Worm (Caenorhabditis elegans) whole organism, young adult: ENCODE data around the gene Y58A7A.3.

Experiments
- B0019.2 ChIP-seq: fragments of 200-800 bp; sonication (Bioruptor generic); conservative IDR thresholded peaks from 2 replicates; pipeline ENCODE4 v1.3.6; 2022; ENCODE audit warnings: missing genetic modification reagents, missing genetic modification characterization, missing compliant biosample characterization
- B0336.3 ChIP-seq: fragments of 200-800 bp; sonication (Bioruptor generic); IDR thresholded peaks from 2 replicates; pipeline ENCODE4 v1.3.6; 2022; ENCODE audit warnings: missing genetic modification characterization, missing compliant biosample characterization
- C06A6.2 ChIP-seq: fragments of 200-800 bp; sonication (Bioruptor generic); conservative IDR thresholded peaks from 2 replicates; pipeline ENCODE4 v1.3.6; 2022; ENCODE audit warnings: missing genetic modification characterization, missing compliant biosample characterization
- D2030.7 ChIP-seq: fragments of 200-800 bp; sonication (Bioruptor generic); IDR thresholded peaks from 2 replicates; pipeline ENCODE4 v1.3.6; 2022; ENCODE audit warnings: missing genetic modification reagents, missing genetic modification characterization, missing compliant biosample characterization
- F23B12.7 ChIP-seq: sonication (generic microtip); optimal IDR thresholded peaks from 2 replicates; lab custom pipeline; 2017; ENCODE audit warnings: missing genetic modification characterization, mild to moderate bottlenecking, missing compliant biosample characterization, antibody characterized with exemption, moderate library complexity; ENCODE audit not compliant: insufficient read depth
- F52B5.7 ChIP-seq: sonication (generic microtip); optimal IDR thresholded peaks from 2 replicates; lab custom pipeline; 2016; ENCODE audit warnings: mild to moderate bottlenecking, missing genetic modification characterization, missing compliant biosample characterization
- F57A8.1 ChIP-seq: fragments of 200-800 bp; sonication (Bioruptor generic); optimal IDR thresholded peaks from 2 replicates; lab custom pipeline; 2018; ENCODE audit warnings: mild to moderate bottlenecking, missing genetic modification characterization, moderate library complexity, missing compliant biosample characterization
- K12H6.12 ChIP-seq: fragments of 200-800 bp; sonication (Bioruptor generic); optimal IDR thresholded peaks from 2 replicates; lab custom pipeline; 2018; ENCODE audit warnings: mild to moderate bottlenecking, missing genetic modification characterization, missing compliant biosample characterization
- T26A5.8 ChIP-seq: sonication (generic microtip); optimal IDR thresholded peaks from 2 replicates; lab custom pipeline; 2016; ENCODE audit warnings: missing genetic modification characterization, missing compliant biosample characterization
- Y53G8AR.9 ChIP-seq: fragments of 200-800 bp; sonication (Bioruptor generic); conservative IDR thresholded peaks from 2 replicates; pipeline ENCODE4 v1.3.6; 2022; ENCODE audit warnings: missing genetic modification reagents, missing genetic modification characterization, missing compliant biosample characterization
- ZK185.1 ChIP-seq: sonication (generic microtip); optimal IDR thresholded peaks from 2 replicates; lab custom pipeline; 2016; ENCODE audit warnings: mild to moderate bottlenecking, missing genetic modification characterization, missing compliant biosample characterization; ENCODE audit not compliant: poor library complexity, severe bottlenecking
- ama-1 ChIP-seq, 3 experiments: fragments of 150-350 bp in 1 of 3; sonication (generic microtip) in 2 of 3; optimal IDR thresholded peaks; 2 replicates each; lab custom pipeline; 2014 to 2018; ENCODE audit warnings: missing biosample characterization in 2 of 3, missing genetic modification characterization in 2 of 3, missing genetic modification reagents in 2 of 3
- aptf-2 ChIP-seq: fragments of 200-800 bp; sonication (Bioruptor generic); conservative IDR thresholded peaks from 2 replicates; pipeline ENCODE4 v1.3.6; 2022; ENCODE audit warnings: missing genetic modification reagents, missing genetic modification characterization, missing compliant biosample characterization
- attf-3 ChIP-seq: fragments of 200-800 bp; sonication (Bioruptor generic); conservative IDR thresholded peaks from 2 replicates; pipeline ENCODE4 v1.3.6; 2022; ENCODE audit warnings: missing genetic modification reagents, missing genetic modification characterization, missing compliant biosample characterization
- attf-6 ChIP-seq: fragments of 200-800 bp; sonication (Bioruptor generic); IDR thresholded peaks from 2 replicates; pipeline ENCODE4 v1.3.6; 2022; ENCODE audit warnings: missing genetic modification reagents, missing genetic modification characterization, missing compliant biosample characterization
- bed-1 ChIP-seq: fragments of 200-800 bp; sonication (Bioruptor generic); IDR thresholded peaks from 2 replicates; pipeline ENCODE4 v1.3.6; 2022; ENCODE audit warnings: missing genetic modification reagents, missing genetic modification characterization, missing compliant biosample characterization
- bed-2 ChIP-seq: fragments of 200-800 bp; sonication (Bioruptor generic); IDR thresholded peaks from 2 replicates; pipeline ENCODE4 v1.3.6; 2022; ENCODE audit warnings: missing genetic modification reagents, missing genetic modification characterization, missing compliant biosample characterization
- ceh-27 ChIP-seq: fragments of 200-800 bp; sonication (Bioruptor generic); optimal IDR thresholded peaks from 2 replicates; lab custom pipeline; 2018; ENCODE audit warnings: mild to moderate bottlenecking, missing genetic modification characterization, moderate library complexity, missing compliant biosample characterization
- ceh-91 ChIP-seq: fragments of 200-800 bp; sonication (Bioruptor generic); IDR thresholded peaks from 2 replicates; pipeline ENCODE4 v1.3.6; 2022; ENCODE audit warnings: missing genetic modification reagents, missing genetic modification characterization, missing compliant biosample characterization
- dpff-1 ChIP-seq: sonication (generic microtip); optimal IDR thresholded peaks from 2 replicates; lab custom pipeline; 2017; ENCODE audit warnings: mild to moderate bottlenecking, missing genetic modification characterization, missing compliant biosample characterization
- egrh-3 ChIP-seq: fragments of 200-800 bp; sonication (Bioruptor generic); IDR thresholded peaks from 2 replicates; pipeline ENCODE4 v1.3.6; 2022; ENCODE audit warnings: missing genetic modification reagents, missing genetic modification characterization, missing compliant biosample characterization
- hmg-1.2 ChIP-seq: fragments of 200-800 bp; sonication (Bioruptor generic); IDR thresholded peaks from 2 replicates; pipeline ENCODE4 v1.3.6; 2022; ENCODE audit warnings: missing genetic modification reagents, missing genetic modification characterization, missing compliant biosample characterization
- hsf-1 ChIP-seq: fragments of 200-800 bp; sonication (Bioruptor generic); IDR thresholded peaks from 2 replicates; pipeline ENCODE4 v1.3.6; 2022; ENCODE audit warnings: missing genetic modification reagents, missing genetic modification characterization, missing compliant biosample characterization
- lin-40 ChIP-seq: sonication (generic microtip); optimal IDR thresholded peaks from 2 replicates; lab custom pipeline; 2016; ENCODE audit warnings: missing genetic modification characterization, mild to moderate bottlenecking, missing compliant biosample characterization, missing genotype, missing genetic modification reagents
- lsl-1 ChIP-seq: fragments of 200-800 bp; sonication (Bioruptor generic); optimal IDR thresholded peaks from 2 replicates; lab custom pipeline; 2018; ENCODE audit warnings: mild to moderate bottlenecking, missing genetic modification characterization, moderate library complexity, missing compliant biosample characterization
- madf-6 ChIP-seq: fragments of 200-800 bp; sonication (Bioruptor generic); IDR thresholded peaks from 2 replicates; pipeline ENCODE4 v1.3.6; 2022; ENCODE audit warnings: missing genetic modification reagents, missing genetic modification characterization, missing compliant biosample characterization
- mcd-1 ChIP-seq: fragments of 200-800 bp; sonication (Bioruptor generic); IDR thresholded peaks from 2 replicates; pipeline ENCODE4 v1.3.6; 2022; ENCODE audit warnings: missing genetic modification reagents, missing genetic modification characterization, missing compliant biosample characterization
- nhr-80 ChIP-seq: sonication (generic microtip); optimal IDR thresholded peaks from 2 replicates; lab custom pipeline; 2016; ENCODE audit warnings: missing genetic modification characterization, missing compliant biosample characterization
- nhr-90 ChIP-seq: sonication (generic microtip); optimal IDR thresholded peaks from 2 replicates; lab custom pipeline; 2016; ENCODE audit warnings: missing genotype, mild to moderate bottlenecking, missing genetic modification characterization, missing compliant biosample characterization
- sea-2 ChIP-seq: fragments of 200-800 bp; sonication (Bioruptor generic); IDR thresholded peaks from 2 replicates; pipeline ENCODE4 v1.3.6; 2022; ENCODE audit warnings: missing genetic modification characterization, missing compliant biosample characterization
- snpc-3.4 ChIP-seq: sonication (generic microtip); optimal IDR thresholded peaks from 2 replicates; lab custom pipeline; 2017; ENCODE audit warnings: missing genetic modification characterization, mild to moderate bottlenecking, missing compliant biosample characterization, antibody characterized with exemption, moderate library complexity, missing genotype, missing genetic modification reagents
- xnd-1 ChIP-seq: sonication (generic microtip); optimal IDR thresholded peaks from 2 replicates; lab custom pipeline; 2016; ENCODE audit warnings: missing genotype, missing genetic modification reagents, missing genetic modification characterization, missing compliant biosample characterization
- ztf-26 ChIP-seq: sonication (generic microtip); optimal IDR thresholded peaks from 2 replicates; lab custom pipeline; 2017; ENCODE audit warnings: missing genetic modification characterization, missing compliant biosample characterization

The Y58A7A.3 gene

ce11 chrV:5064761-5065421 lies 15.8 kb downstream of the Y58A7A.3 start, which contains the start of gene mlk-1 (continued):
- no peak for TF ChIP-seq bed-1 (GFP tag; lab: Robert Waterston, UW)
- no peak for TF ChIP-seq D2030.7 (GFP tag; lab: Robert Waterston, UW)
- TF ChIP-seq ceh-91: no peak
- TF ChIP-seq lin-40: peak; percentile 71
- TF ChIP-seq hmg-1.2 (GFP tag; lab: Robert Waterston, UW): peak; percentile 59; the same call in 1 of the 2 replicates
- peak; percentile 52 for TF ChIP-seq ama-1 (optimal IDR thresholded peaks at IDR 0.05; lab: Kevin White, UChicago)
- TF ChIP-seq ama-1 (GFP tag; optimal IDR thresholded peaks at IDR 0.05; lab: Kevin White, UChicago): no peak
- peak; percentile 65 for TF ChIP-seq K12H6.12 (tag; lab: Kevin White, UChicago)
- no peak for TF ChIP-seq attf-6 (GFP tag; lab: Robert Waterston, UW)
- no peak for TF ChIP-seq F23B12.7 (tag; lab: Kevin White, UChicago)
- TF ChIP-seq B0336.3 (GFP tag; lab: Robert Waterston, UW): peak; percentile 73; the same call in 1 of the 2 replicates
- no peak for TF ChIP-seq lsl-1
- no peak for TF ChIP-seq nhr-90 (tag; lab: Kevin White, UChicago)
- TF ChIP-seq ztf-26: peak; percentile 33
- no peak for TF ChIP-seq C06A6.2 (GFP tag; lab: Robert Waterston, UW)
- peak; percentile 47 for TF ChIP-seq ceh-27 (GFP tag; lab: Kevin White, UChicago)
- TF ChIP-seq F52B5.7: no peak
- TF ChIP-seq ZK185.1 (tag; lab: Kevin White, UChicago): peak; percentile 7
- TF ChIP-seq F57A8.1 (GFP tag; lab: Kevin White, UChicago): no peak
- no peak for TF ChIP-seq dpff-1 (tag; lab: Kevin White, UChicago)
- TF ChIP-seq hsf-1 (GFP tag; lab: Robert Waterston, UW): peak; percentile 46; the same call in 1 of the 2 replicates
- TF ChIP-seq mcd-1 (GFP tag; lab: Robert Waterston, UW): 0 out of 2 replicates have a peak, but pooled peaks have one; percentile 29
- TF ChIP-seq nhr-80 (tag; lab: Kevin White, UChicago): peak; percentile 43

- TF ChIP-seq B0336.3 (GFP tag; lab: Robert Waterston, UW) (no peak), T26A5.8 (no peak), sea-2 (GFP tag; lab: Robert Waterston, UW) (no peak), B0019.2 (GFP tag; lab: Robert Waterston, UW) (no peak)
These were observed 27.4 kb downstream of the Y58A7A.3 start, which contains the start of gene cwp-4 for ce11 chrV:5053335-5053734. Gene cwp-4, plus strand, starts transcription at chrV:5053635.

ce11 chrV:5052233-5052632 lies 28.5 kb downstream of the Y58A7A.3 start, which contains the start of gene K11D12.12:
Gene K11D12.12, plus strand, starts transcription at chrV:5052261.
- no peak for TF ChIP-seq snpc-3.4 (tag; lab: Kevin White, UChicago)
- TF ChIP-seq aptf-2: no peak
- TF ChIP-seq egrh-3 (GFP tag; lab: Robert Waterston, UW): no peak
- TF ChIP-seq bed-2 (GFP tag; lab: Robert Waterston, UW): no peak
- no peak for TF ChIP-seq attf-3 (GFP tag; lab: Robert Waterston, UW)
- TF ChIP-seq xnd-1 (tag; lab: Kevin White, UChicago): peak; percentile 4
- TF ChIP-seq B0019.2 (GFP tag; lab: Robert Waterston, UW): no peak
- TF ChIP-seq madf-6 (GFP tag; lab: Robert Waterston, UW): 0 out of 2 replicates have a peak, but pooled peaks have one; percentile 23
- TF ChIP-seq Y53G8AR.9: 0 out of 2 replicates have a peak, but pooled peaks have one; percentile 34
